Worm (Caenorhabditis elegans): ENCODE data around the gene F17C8.3.

ce11 chrIII:4689595-4689994 lies 42.1 kb upstream of the F17C8.3 start:
- peak; percentile 53 for TF ChIP-seq pqm-1 (tag; optimal IDR thresholded peaks at IDR 0.05)
- TF ChIP-seq pha-4 (GFP tag; IDR thresholded peaks at IDR 0.05), result peak; percentile 89
- peak; percentile 53 for TF ChIP-seq pha-4 (tag; optimal IDR thresholded peaks at IDR 0.05)
- peak; percentile 76 for TF ChIP-seq dve-1 (tag; optimal IDR thresholded peaks at IDR 0.05; ENCODE audit: insufficient read depth)
- no peak for TF ChIP-seq lin-15B (tag; optimal IDR thresholded peaks at IDR 0.05)
- TF ChIP-seq jun-1 (tag; optimal IDR thresholded peaks at IDR 0.05), result peak; percentile 28
- no peak for TF ChIP-seq ztf-11 (tag; optimal IDR thresholded peaks at IDR 0.05)
- TF ChIP-seq ama-1 (optimal IDR thresholded peaks at IDR 0.05), result no peak
- TF ChIP-seq ztf-7 (tag; optimal IDR thresholded peaks at IDR 0.05), result peak; percentile 75
- no peak for TF ChIP-seq lin-39 (tag; optimal IDR thresholded peaks at IDR 0.05)
- TF ChIP-seq ces-1 (GFP tag; optimal IDR thresholded peaks at IDR 0.05), result no peak

Measured in whole organism, L4 larva.